Fruit fly (Drosophila melanogaster): ENCODE measurements around the gene CG15239.

DNA sequence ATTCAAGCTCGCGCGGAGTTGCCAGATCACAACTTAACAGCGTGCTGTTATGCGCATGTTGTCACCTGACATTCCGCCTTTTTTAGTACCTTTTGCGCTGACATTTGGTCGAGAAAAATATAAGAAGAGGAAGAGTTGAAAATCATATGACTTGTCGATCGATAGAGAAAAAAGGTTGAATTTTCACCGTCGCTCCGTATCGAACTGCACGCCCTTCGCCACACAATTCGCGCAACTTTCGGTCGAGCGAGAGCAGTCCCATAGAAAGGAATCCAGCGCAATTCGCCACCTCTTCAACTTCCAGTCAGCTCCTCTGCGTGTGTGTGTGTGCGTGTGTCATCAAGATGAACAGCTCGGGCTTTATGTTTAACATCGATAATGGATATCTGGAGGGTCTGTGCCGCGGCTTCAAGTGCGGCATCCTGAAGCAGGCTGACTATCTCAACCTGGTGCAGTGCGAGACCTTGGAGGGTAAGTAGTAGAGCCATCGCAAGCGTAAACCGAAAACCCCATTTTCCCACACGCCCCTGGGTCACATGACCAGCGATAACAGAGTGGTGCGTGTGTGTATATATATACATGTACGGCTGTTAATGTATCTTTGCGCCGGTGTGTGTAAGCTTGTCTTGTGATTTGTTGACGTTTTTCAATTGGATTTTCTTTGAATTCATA, 3.2 kb upstream of the CG15239 start, which contains the start of gene VhaAC39-1:
- TF ChIP-seq Pif1A (GFP tag; optimal IDR thresholded peaks at IDR 0.05) (no peak), CG9948 (tag; optimal IDR thresholded peaks at IDR 0.05) (no peak), gl (tag; optimal IDR thresholded peaks at IDR 0.05) (no peak), Pif1B (GFP tag; optimal IDR thresholded peaks at IDR 0.05) (no peak), CG12605 (GFP tag; IDR thresholded peaks at IDR 0.05) (no peak), CG13204 (GFP tag; optimal IDR thresholded peaks at IDR 0.05) (no peak), CG34367 (tag; optimal IDR thresholded peaks at IDR 0.05) (no peak), EcR (GFP tag; optimal IDR thresholded peaks at IDR 0.05) (no peak)

Measured in whole organism, pupa.